Worm (Caenorhabditis elegans) whole organism, midembryonic: ENCODE data around the gene B0252.8.

Experiments
- klf-2 ChIP-seq: fragments of 200-800 bp; sonication (Bioruptor generic); conservative IDR thresholded peaks from 2 replicates; pipeline ENCODE4 v1.3.6; 2022; ENCODE audit warnings: missing genetic modification reagents, missing genetic modification characterization, missing compliant biosample characterization
- med-1 ChIP-seq: sonication (generic microtip); optimal IDR thresholded peaks from 2 replicates; lab custom pipeline; 2017; ENCODE audit warnings: missing genetic modification characterization, mild to moderate bottlenecking, missing compliant biosample characterization, antibody characterized with exemption, missing genetic modification reagents; ENCODE audit not compliant: insufficient read depth
- ref-1 ChIP-seq: fragments of 200-800 bp; sonication (Bioruptor generic); conservative IDR thresholded peaks from 2 replicates; pipeline ENCODE4 v1.3.6; 2022; ENCODE audit warnings: missing genetic modification reagents, missing genetic modification characterization, missing compliant biosample characterization
- tab-1 ChIP-seq: fragments of 200-800 bp; sonication (Bioruptor generic); IDR thresholded peaks from 2 replicates; pipeline ENCODE4 v1.3.6; 2022; ENCODE audit warnings: missing genetic modification characterization, missing compliant biosample characterization
- ztf-23 ChIP-seq: fragments of 200-800 bp; sonication (Bioruptor generic); IDR thresholded peaks from 2 replicates; pipeline ENCODE4 v1.3.6; 2022; ENCODE audit warnings: missing genetic modification reagents, missing genetic modification characterization, missing compliant biosample characterization
- ztf-29 ChIP-seq: fragments of 200-800 bp; sonication (Bioruptor generic); IDR thresholded peaks from 2 replicates; pipeline ENCODE4 v1.3.6; 2022; ENCODE audit warnings: missing genetic modification reagents, missing genetic modification characterization, missing compliant biosample characterization

- TF ChIP-seq ztf-29 (GFP tag; lab: Robert Waterston, UW) (peak; percentile 43; the same call in 1 of the 2 replicates), ref-1 (GFP tag; lab: Robert Waterston, UW) (peak; percentile 57), med-1 (GFP tag; lab: Kevin White, UChicago) (peak; percentile 79), ztf-23 (GFP tag; lab: Robert Waterston, UW) (peak; percentile 65; the same call in 1 of the 2 replicates), klf-2 (peak; percentile 56; the same call in 1 of the 2 replicates), tab-1 (GFP tag; lab: Robert Waterston, UW) (peak; percentile 74; the same call in 1 of the 2 replicates)
These were observed 17.8 kb upstream of the B0252.8 start, which contains the start of gene hrpl-1 for ce11 chrII:6898017-6898779.
